Fruit fly (Drosophila melanogaster) Kc167 (cell line): ENCODE data around the gene CG32457.

Source experiments
- Myc ChIP-seq: fragments of >200 bp; optimal IDR thresholded peaks from 2 replicates; lab custom pipeline; 2017; ENCODE audit warnings: missing external identifiers
- Sin3A ChIP-seq: fragments of >200 bp; optimal IDR thresholded peaks from 2 replicates; lab custom pipeline; 2018; ENCODE audit warnings: missing external identifiers
- h ChIP-seq: fragments of >200 bp; optimal IDR thresholded peaks from 3 replicates; lab custom pipeline; 2018; ENCODE audit warnings: missing external identifiers
- insv ChIP-seq: fragments of >200 bp; optimal IDR thresholded peaks from 3 replicates; lab custom pipeline; 2018; ENCODE audit warnings: missing external identifiers
- psq ChIP-seq: fragments of >200 bp; optimal IDR thresholded peaks from 2 replicates; lab custom pipeline; 2017; ENCODE audit warnings: missing external identifiers
- ttk ChIP-seq: sonication (Bioruptor generic); optimal IDR thresholded peaks from 2 replicates; lab custom pipeline; 2017; ENCODE audit warnings: missing external identifiers

DNA sequence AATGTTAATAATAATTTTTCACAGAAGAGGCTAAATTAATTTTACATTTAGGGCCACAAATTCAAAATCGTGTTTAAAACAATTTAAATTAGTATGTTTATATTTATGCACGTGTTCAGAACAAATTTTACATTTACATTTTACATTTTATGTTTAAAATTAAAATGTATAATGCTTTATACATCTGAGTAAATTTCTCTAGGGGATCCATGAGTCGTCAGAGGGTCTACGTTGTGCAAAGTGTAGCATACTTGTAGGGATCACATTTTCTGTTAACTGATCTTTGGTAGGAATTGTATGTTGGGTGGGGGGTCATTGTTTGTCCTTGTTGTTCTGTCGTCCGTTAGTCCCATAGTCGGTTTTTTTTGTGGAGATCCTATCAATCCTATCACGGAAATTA lies 5.4 kb upstream of the CG32457 start:
- TF ChIP-seq Myc (lab: Kevin White, UChicago) (no peak), h (lab: Kevin White, UChicago) (no peak), psq (no peak), insv (lab: Kevin White, UChicago) (no peak), Sin3A (lab: Kevin White, UChicago) (no peak), ttk (lab: Kevin White, UChicago) (no peak)
